Worm (Caenorhabditis elegans): ENCODE results near the gene W02B3.3.
"Not testable (repeated sequence)": the region's sequence is repeated elsewhere in the genome, so short reads cannot be mapped to it uniquely, and the experiment has no call there.

DNA sequence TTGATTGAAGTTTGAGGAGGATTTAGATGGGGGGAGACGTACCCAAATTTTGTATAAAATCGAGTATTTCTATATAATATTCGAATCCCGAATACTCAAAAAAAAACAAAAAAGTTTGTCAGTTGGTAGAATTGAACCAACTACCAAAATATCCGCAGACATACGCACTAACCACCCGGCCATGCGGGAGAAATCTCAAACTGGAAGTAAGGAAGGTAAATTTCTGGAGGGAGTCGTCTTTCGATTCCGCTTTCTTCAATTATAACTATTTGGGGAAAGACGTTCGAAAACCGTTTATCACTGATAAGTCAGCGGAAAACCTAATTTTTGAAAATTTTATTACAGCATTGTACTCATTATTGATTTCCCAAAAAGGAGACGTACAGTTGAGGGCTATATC is 39.3 kb downstream of the W02B3.3 start:
- not testable (repeated sequence) for TF ChIP-seq dve-1 (tag; optimal IDR thresholded peaks at IDR 0.05; ENCODE audit: insufficient read depth); sdz-12 (GFP tag; optimal IDR thresholded peaks at IDR 0.05); mdl-1 (tag; optimal IDR thresholded peaks at IDR 0.05); nhr-48 (tag; optimal IDR thresholded peaks at IDR 0.05); attf-4 (tag; optimal IDR thresholded peaks at IDR 0.05); mxl-2 (GFP tag; conservative IDR thresholded peaks at IDR 0.05); lin-39 (tag; optimal IDR thresholded peaks at IDR 0.05); nhr-237 (tag; optimal IDR thresholded peaks at IDR 0.05); pha-4 (tag; optimal IDR thresholded peaks at IDR 0.05); ZK546.5 (tag; optimal IDR thresholded peaks at IDR 0.05); aly-2 (tag; optimal IDR thresholded peaks at IDR 0.05); R02D3.7 (tag; optimal IDR thresholded peaks at IDR 0.05); ztf-11 (tag; optimal IDR thresholded peaks at IDR 0.05); fkh-10 (GFP tag; optimal IDR thresholded peaks at IDR 0.05)
- peak; percentile 61; the same call in 1 of the 2 replicates for TF ChIP-seq pha-4 (GFP tag; IDR thresholded peaks at IDR 0.05)
